Fruit fly (Drosophila melanogaster) whole organism, pupa: Measurements from ENCODE around the gene CG4069.

Experiments
- CG10348 ChIP-seq: fragments of 200-800 bp; sonication (Bioruptor generic); IDR thresholded peaks from 2 replicates; pipeline ENCODE4 v1.3.6; 2022; ENCODE audit warnings: missing biosample characterization, missing genetic modification characterization
- CG14655 ChIP-seq: fragments of 200-800 bp; sonication (Bioruptor generic); optimal IDR thresholded peaks from 3 replicates; lab custom pipeline; 2017; ENCODE audit warnings: mild to moderate bottlenecking, missing biosample characterization, missing genetic modification reagents, missing genetic modification characterization
- CG15710 ChIP-seq: fragments of 200-800 bp; sonication (Bioruptor generic); optimal IDR thresholded peaks from 2 replicates; lab custom pipeline; 2018; ENCODE audit warnings: missing biosample characterization, mild to moderate bottlenecking, missing genetic modification characterization, moderate library complexity
- CG34367 ChIP-seq: fragments of 200-800 bp; sonication (Bioruptor generic); optimal IDR thresholded peaks from 2 replicates; lab custom pipeline; 2018; ENCODE audit warnings: missing biosample characterization, mild to moderate bottlenecking, missing genetic modification characterization
- CG4496 ChIP-seq: fragments of 200-800 bp; sonication (Bioruptor generic); IDR thresholded peaks from 3 replicates; pipeline ENCODE4 v1.3.6; 2022; ENCODE audit warnings: missing biosample characterization, missing genetic modification characterization
- CG8159 ChIP-seq: fragments of 200-800 bp; sonication (Bioruptor generic); optimal IDR thresholded peaks from 3 replicates; lab custom pipeline; 2018; ENCODE audit warnings: missing biosample characterization, mild to moderate bottlenecking, missing genetic modification characterization, moderate library complexity
- CG8301 ChIP-seq: fragments of 200-800 bp; sonication (Bioruptor generic); optimal IDR thresholded peaks from 2 replicates; lab custom pipeline; 2018; ENCODE audit warnings: missing biosample characterization, mild to moderate bottlenecking, missing genetic modification characterization
- D1 ChIP-seq: fragments of 200-800 bp; sonication (Bioruptor generic); optimal IDR thresholded peaks from 2 replicates; lab custom pipeline; 2018; ENCODE audit warnings: missing biosample characterization, mild to moderate bottlenecking, missing genetic modification characterization, moderate library complexity
- EcR ChIP-seq: fragments of 200-800 bp; sonication (Bioruptor generic); optimal IDR thresholded peaks from 3 replicates; lab custom pipeline; 2019; ENCODE audit warnings: missing biosample characterization, missing genetic modification characterization, mild to moderate bottlenecking, moderate library complexity, missing genetic modification reagents
- Pif1B ChIP-seq: fragments of 200-800 bp; sonication (Bioruptor generic); optimal IDR thresholded peaks from 3 replicates; lab custom pipeline; 2016; ENCODE audit warnings: missing biosample characterization, missing genetic modification characterization
- gl ChIP-seq: fragments of 200-800 bp; sonication (Bioruptor generic); optimal IDR thresholded peaks from 2 replicates; lab custom pipeline; 2018; ENCODE audit warnings: missing biosample characterization, mild to moderate bottlenecking, missing genetic modification characterization

- TF ChIP-seq EcR (GFP tag; lab: Kevin White, UChicago) (no peak), CG8159 (peak; percentile 78), CG14655 (GFP tag; lab: Kevin White, UChicago) (peak; percentile 75), Pif1B (GFP tag; lab: Kevin White, UChicago) (peak; percentile 76), D1 (tag; lab: Kevin White, UChicago) (no peak), gl (tag; lab: Kevin White, UChicago) (peak; percentile 58), CG10348 (GFP tag; lab: Robert Waterston, UW) (no peak), CG8301 (tag; lab: Kevin White, UChicago) (peak; percentile 64), CG15710 (tag; lab: Kevin White, UChicago) (peak; percentile 80), CG34367 (peak; percentile 75), CG4496 (GFP tag; lab: Robert Waterston, UW) (peak; percentile 76)
These were observed 14.6 kb upstream of the CG4069 start for dm6 chr3L:12551671-12552070.
